Fruit fly (Drosophila melanogaster) S2 (cell line): Measurements from ENCODE around the gene Cpr30B.

ENCODE experiments used
- CG8478 ChIP-seq: fragments of >200 bp; optimal IDR thresholded peaks from 2 replicates; lab custom pipeline; 2018
- CTCF ChIP-seq, 2 experiments: fragments of >200 bp; optimal IDR thresholded peaks; 2 replicates each; lab custom pipeline; 2018

dm6 chr2L:9569588-9570434, 27.1 kb downstream of the Cpr30B start:
- no peak for TF ChIP-seq CG8478
- TF ChIP-seq CTCF (optimal IDR thresholded peaks at IDR 0.05; lab: Kevin White, UChicago): no peak
